Worm (Caenorhabditis elegans) whole organism, L3 larva: ENCODE results near the gene F26F4.12.

Experiments
- ZK546.5 ChIP-seq: sonication (generic microtip); optimal IDR thresholded peaks from 2 replicates; lab custom pipeline; 2017; ENCODE audit warnings: missing biosample characterization, missing genetic modification characterization
- aly-2 ChIP-seq: fragments of 150-350 bp; optimal IDR thresholded peaks from 2 replicates; lab custom pipeline; 2014; ENCODE audit warnings: missing biosample characterization, missing genetic modification characterization
- ama-1 ChIP-seq: fragments of 150-350 bp; optimal IDR thresholded peaks from 2 replicates; lab custom pipeline; 2018
- ceh-28 ChIP-seq: fragments of 150-350 bp; optimal IDR thresholded peaks from 2 replicates; lab custom pipeline; 2014; ENCODE audit warnings: missing biosample characterization, missing genetic modification reagents, missing genetic modification characterization
- daf-12 ChIP-seq: fragments of 150-350 bp; optimal IDR thresholded peaks from 2 replicates; lab custom pipeline; 2014; ENCODE audit warnings: missing biosample characterization, missing genetic modification reagents, missing genetic modification characterization
- egl-27 ChIP-seq: sonication (generic microtip); optimal IDR thresholded peaks from 4 replicates; lab custom pipeline; 2017; ENCODE audit warnings: missing biosample characterization, missing genetic modification reagents, missing genetic modification characterization
- egl-5 ChIP-seq: fragments of 150-350 bp; optimal IDR thresholded peaks from 2 replicates; lab custom pipeline; 2017; ENCODE audit warnings: missing biosample characterization, missing genetic modification reagents, missing genetic modification characterization, inconsistent platforms
- elt-1 ChIP-seq: fragments of 150-350 bp; optimal IDR thresholded peaks from 2 replicates; lab custom pipeline; 2014; ENCODE audit warnings: missing biosample characterization, missing genetic modification characterization
- elt-2 ChIP-seq: sonication (generic microtip); optimal IDR thresholded peaks from 2 replicates; lab custom pipeline; 2016; ENCODE audit warnings: missing genetic modification reagents, mild to moderate bottlenecking, missing genetic modification characterization, missing compliant biosample characterization
- elt-3 ChIP-seq, 3 experiments: fragments of 150-350 bp in 1 of 3; sonication (generic microtip) in 2 of 3; optimal IDR thresholded peaks; 2 replicates in 2 of 3; 4 replicates in 1 of 3; lab custom pipeline; 2014 to 2017; ENCODE audit warnings: missing biosample characterization in 3 of 3, missing genetic modification characterization in 3 of 3
- eor-1 ChIP-seq, 2 experiments: fragments of 150-350 bp; optimal IDR thresholded peaks; 2 replicates each; lab custom pipeline; 2014 to 2018; ENCODE audit warnings: missing biosample characterization in 2 of 2, missing genetic modification characterization in 2 of 2
- fkh-10 ChIP-seq: sonication (generic microtip); optimal IDR thresholded peaks from 2 replicates; lab custom pipeline; 2017; ENCODE audit warnings: missing biosample characterization, missing genetic modification reagents, missing genetic modification characterization
- fkh-2 ChIP-seq: fragments of 150-350 bp; optimal IDR thresholded peaks from 2 replicates; lab custom pipeline; 2014; ENCODE audit warnings: missing biosample characterization, missing genetic modification reagents, missing genetic modification characterization
- jun-1 ChIP-seq: fragments of 150-350 bp; optimal IDR thresholded peaks from 2 replicates; lab custom pipeline; 2014; ENCODE audit warnings: missing biosample characterization, missing genetic modification reagents, missing genetic modification characterization
- lin-15B ChIP-seq: fragments of 150-350 bp; optimal IDR thresholded peaks from 2 replicates; lab custom pipeline; 2014; ENCODE audit warnings: missing biosample characterization, missing genetic modification characterization
- lin-39 ChIP-seq: fragments of 150-350 bp; optimal IDR thresholded peaks from 2 replicates; lab custom pipeline; 2018; ENCODE audit warnings: missing biosample characterization, missing genetic modification reagents, missing genetic modification characterization
- mdl-1 ChIP-seq: fragments of 150-350 bp; optimal IDR thresholded peaks from 2 replicates; lab custom pipeline; 2014; ENCODE audit warnings: missing biosample characterization, missing genetic modification characterization
- mml-1 ChIP-seq: fragments of 150-350 bp; sonication (generic microtip); optimal IDR thresholded peaks from 3 replicates; lab custom pipeline; 2014; ENCODE audit warnings: missing biosample characterization, missing genetic modification characterization
- nfya-1 ChIP-seq: sonication (generic microtip); optimal IDR thresholded peaks from 2 replicates; lab custom pipeline; 2017; ENCODE audit warnings: missing genetic modification characterization, mild to moderate bottlenecking, missing compliant biosample characterization, antibody characterized with exemption, moderate library complexity; ENCODE audit not compliant: insufficient read depth
- nhr-11 ChIP-seq: fragments of 150-350 bp; optimal IDR thresholded peaks from 2 replicates; lab custom pipeline; 2014; ENCODE audit warnings: missing biosample characterization, missing genetic modification characterization
- nhr-12 ChIP-seq: fragments of 150-350 bp; optimal IDR thresholded peaks from 2 replicates; lab custom pipeline; 2014; ENCODE audit warnings: missing biosample characterization, missing genetic modification characterization
- nhr-25 ChIP-seq: sonication (generic microtip); optimal IDR thresholded peaks from 2 replicates; lab custom pipeline; 2017; ENCODE audit warnings: missing biosample characterization, missing genetic modification characterization
- nhr-28 ChIP-seq: fragments of 150-350 bp; optimal IDR thresholded peaks from 2 replicates; lab custom pipeline; 2014; ENCODE audit warnings: missing biosample characterization, missing genetic modification characterization
- nhr-43 ChIP-seq: sonication (generic microtip); optimal IDR thresholded peaks from 2 replicates; lab custom pipeline; 2016; ENCODE audit warnings: mild to moderate bottlenecking, missing genetic modification characterization, missing compliant biosample characterization; ENCODE audit not compliant: poor library complexity, severe bottlenecking
- nhr-67 ChIP-seq: fragments of 150-350 bp; optimal IDR thresholded peaks from 2 replicates; lab custom pipeline; 2014; ENCODE audit warnings: missing biosample characterization, missing genetic modification characterization
- nhr-76 ChIP-seq: fragments of 150-350 bp; sonication (generic microtip); optimal IDR thresholded peaks from 5 replicates; lab custom pipeline; 2014; ENCODE audit warnings: missing biosample characterization, missing genetic modification characterization
- nhr-77 ChIP-seq: fragments of 150-350 bp; optimal IDR thresholded peaks from 2 replicates; lab custom pipeline; 2014; ENCODE audit warnings: missing biosample characterization, missing genetic modification characterization
- pha-4 ChIP-seq: fragments of 150-350 bp; optimal IDR thresholded peaks from 2 replicates; lab custom pipeline; 2014; ENCODE audit warnings: missing biosample characterization, missing genetic modification reagents, missing genetic modification characterization
- pqm-1 ChIP-seq: fragments of 150-350 bp; optimal IDR thresholded peaks from 2 replicates; lab custom pipeline; 2017; ENCODE audit warnings: missing biosample characterization, missing genetic modification characterization, inconsistent platforms
- skn-1 ChIP-seq: fragments of 150-350 bp; optimal IDR thresholded peaks from 2 replicates; lab custom pipeline; 2014; ENCODE audit warnings: missing biosample characterization, missing genetic modification characterization
- snpc-4 ChIP-seq: fragments of 150-350 bp; optimal IDR thresholded peaks from 2 replicates; lab custom pipeline; 2014; ENCODE audit warnings: missing biosample characterization, missing genetic modification characterization
- tbx-2 ChIP-seq: sonication (generic microtip); optimal IDR thresholded peaks from 2 replicates; lab custom pipeline; 2016; ENCODE audit warnings: mild to moderate bottlenecking, missing genetic modification characterization, missing compliant biosample characterization
- unc-62 ChIP-seq: fragments of 150-350 bp; sonication (generic microtip); optimal IDR thresholded peaks from 4 replicates; lab custom pipeline; 2014; ENCODE audit warnings: missing biosample characterization, missing genetic modification reagents, missing genetic modification characterization
- zag-1 ChIP-seq: fragments of 150-350 bp; optimal IDR thresholded peaks from 2 replicates; lab custom pipeline; 2014; ENCODE audit warnings: missing biosample characterization, missing genetic modification characterization
- ztf-11 ChIP-seq: fragments of 150-350 bp; optimal IDR thresholded peaks from 2 replicates; lab custom pipeline; 2014; ENCODE audit warnings: missing biosample characterization, missing genetic modification characterization
- ztf-4 ChIP-seq: fragments of 150-350 bp; optimal IDR thresholded peaks from 2 replicates; lab custom pipeline; 2014; ENCODE audit warnings: missing biosample characterization, missing genetic modification characterization

F26F4.12 gene

DNA sequence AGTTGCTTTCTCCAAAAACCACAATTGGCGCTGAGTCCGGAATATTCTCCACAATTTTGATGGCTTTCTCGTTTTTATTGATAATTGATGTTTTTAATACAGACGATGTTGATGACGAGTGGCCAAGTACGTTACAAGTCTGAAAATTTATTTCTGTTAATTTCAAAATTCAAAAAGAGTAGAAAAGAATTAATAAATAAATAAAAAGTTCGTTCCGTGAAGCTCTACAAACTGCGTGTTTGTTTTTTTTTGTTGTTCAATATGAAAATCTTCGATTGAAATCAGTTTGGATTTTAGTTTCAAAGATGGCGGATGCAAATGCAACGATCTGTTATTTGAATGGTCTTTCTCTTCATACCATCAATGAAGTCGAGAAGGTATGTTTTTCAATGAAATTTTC is 1.1 kb upstream of the F26F4.12 start, which contains the start of gene F26F4.2:
F26F4.2 (plus strand) TSS at position 301 of the 400 bp plus-strand sequence.
- TF ChIP-seq daf-12 (tag; lab: Kevin White, UChicago) = no peak
- TF ChIP-seq unc-62 (GFP tag; lab: Kevin White, UChicago) = no peak
- no peak for TF ChIP-seq fkh-2
- TF ChIP-seq ztf-4 (tag; lab: Kevin White, UChicago) = no peak
- TF ChIP-seq ztf-11 (tag; lab: Kevin White, UChicago) = no peak

DNA sequence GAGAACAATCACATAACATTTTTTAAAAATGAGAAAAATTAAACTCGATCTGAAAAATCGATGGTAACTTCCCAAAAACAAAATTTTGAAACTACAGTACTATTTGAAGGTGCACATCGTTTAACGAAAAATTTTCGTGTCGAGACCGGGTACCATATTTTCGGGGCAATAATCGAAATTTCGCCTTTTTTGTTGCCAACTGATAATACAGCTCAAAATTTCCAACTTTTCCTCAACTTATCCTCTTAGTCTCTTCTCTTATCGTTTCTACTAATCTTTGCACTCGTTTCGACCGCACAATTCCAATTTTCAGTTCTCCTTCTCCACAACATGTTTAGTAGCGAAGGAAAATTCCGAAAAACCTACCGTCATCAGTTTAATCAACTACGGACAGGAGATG is 2.9 kb downstream of the F26F4.12 start, which contains the start of gene rom-1:
rom-1 (plus strand) TSS at position 301 of the 400 bp plus-strand sequence.
- no peak for TF ChIP-seq nhr-11 (tag; lab: Kevin White, UChicago)
- no peak for TF ChIP-seq ama-1 (lab: Kevin White, UChicago)

DNA sequence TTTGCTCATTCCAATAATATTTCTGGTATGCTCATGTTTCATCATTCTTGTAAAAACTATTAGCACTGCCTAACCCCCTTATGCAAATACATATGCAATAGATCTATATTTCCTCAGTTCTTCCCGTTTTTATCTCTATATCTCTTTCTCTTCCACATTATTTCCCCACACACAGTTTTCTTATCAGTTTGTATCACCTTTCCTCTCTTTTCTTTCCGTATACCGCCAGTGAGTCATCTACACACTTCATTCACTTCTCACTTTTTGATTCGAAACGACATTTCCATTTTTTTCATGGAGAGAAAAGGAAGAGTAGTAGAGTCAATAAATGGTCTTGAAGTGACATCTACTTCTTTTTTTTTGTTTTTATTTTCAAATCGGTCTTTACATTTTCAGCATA is 3.5 kb downstream of the F26F4.12 start:
- TF ChIP-seq daf-12 (tag; lab: Kevin White, UChicago) = no peak
- TF ChIP-seq nhr-43 (tag; lab: Kevin White, UChicago) = no peak
- TF ChIP-seq ztf-4 (tag; lab: Kevin White, UChicago) = no peak
- TF ChIP-seq mdl-1 = no peak
- TF ChIP-seq nhr-77 = no peak
- no peak for TF ChIP-seq nhr-76 (tag; lab: Kevin White, UChicago)
- TF ChIP-seq fkh-10 (GFP tag; lab: Kevin White, UChicago) = no peak
- peak; percentile 44 for TF ChIP-seq jun-1 (tag; lab: Kevin White, UChicago)
- no peak for TF ChIP-seq lin-39 (tag; lab: Kevin White, UChicago)
- peak; percentile 2 for TF ChIP-seq pqm-1 (tag; lab: Kevin White, UChicago)
- no peak for TF ChIP-seq nhr-28 (tag; lab: Kevin White, UChicago)
- peak; percentile 24 for TF ChIP-seq pha-4
- peak; percentile 64 for TF ChIP-seq elt-2 (tag; lab: Kevin White, UChicago)
- TF ChIP-seq egl-27 (tag; lab: Kevin White, UChicago) = no peak
- no peak for TF ChIP-seq ceh-28
- TF ChIP-seq nhr-25 (tag; lab: Kevin White, UChicago) = no peak
- no peak for TF ChIP-seq elt-1
- no peak for TF ChIP-seq tbx-2 (tag; lab: Kevin White, UChicago)
- no peak for TF ChIP-seq ama-1 (lab: Kevin White, UChicago)
- TF ChIP-seq mml-1 (tag; lab: Kevin White, UChicago) = no peak
- no peak for TF ChIP-seq ZK546.5 (tag; lab: Kevin White, UChicago)
- TF ChIP-seq elt-3 (tag; optimal IDR thresholded peaks at IDR 0.05; lab: Kevin White, UChicago) = peak in 1 of 3 experiments; percentile 40
- no peak for TF ChIP-seq nhr-12 (tag; lab: Kevin White, UChicago)
- TF ChIP-seq snpc-4 = peak; percentile 26

DNA sequence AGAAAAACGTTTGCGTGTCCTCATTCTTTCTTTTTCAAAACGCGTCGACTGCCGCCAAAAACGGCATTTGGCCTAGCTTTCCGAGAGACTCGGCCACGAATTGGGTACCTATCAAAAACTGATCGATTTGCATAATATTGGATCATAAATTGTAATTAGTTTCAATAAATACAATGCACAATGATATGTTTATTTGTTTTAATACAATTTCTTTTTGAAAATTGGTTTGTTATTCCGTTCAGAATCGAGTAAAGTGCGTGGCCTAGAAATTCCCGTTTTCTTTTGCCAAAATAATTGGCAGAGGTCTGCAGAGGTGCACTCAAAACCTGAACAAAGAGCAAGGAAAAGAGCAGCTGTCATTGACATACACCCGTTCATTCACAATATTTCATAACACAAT is 4.4 kb downstream of the F26F4.12 start, which contains the start of gene F26F4.8:
F26F4.8 (minus strand) TSS at position 69 of the 400 bp plus-strand sequence.
- TF ChIP-seq nhr-28 (tag; lab: Kevin White, UChicago) (no peak), pha-4 (peak; percentile 14), fkh-2 (no peak), skn-1 (tag; lab: Kevin White, UChicago) (no peak), elt-3 (tag; optimal IDR thresholded peaks at IDR 0.05; lab: Kevin White, UChicago) (no peak), jun-1 (tag; lab: Kevin White, UChicago) (no peak), aly-2 (tag; lab: Kevin White, UChicago) (no peak), nfya-1 (tag; lab: Kevin White, UChicago) (peak; percentile 52), lin-15B (tag; lab: Kevin White, UChicago) (peak; percentile 42)

DNA sequence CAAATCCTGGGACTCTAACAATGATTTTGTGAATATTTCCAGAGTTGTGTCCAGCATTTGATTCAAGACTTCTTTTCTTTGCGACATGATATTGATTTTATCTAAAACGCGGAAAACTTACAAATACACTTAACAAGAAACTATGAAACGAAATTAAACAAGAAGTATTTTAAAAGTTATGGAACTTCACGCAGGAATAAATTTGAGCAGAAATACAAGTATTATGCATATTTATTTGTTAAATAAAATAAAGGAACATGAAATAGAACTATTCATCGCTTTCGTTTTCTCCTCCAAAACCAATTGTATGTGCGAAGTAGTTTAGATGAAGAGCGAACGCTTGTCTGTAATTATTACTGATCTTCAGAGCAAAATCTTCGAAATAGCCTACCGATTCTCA is 6.1 kb downstream of the F26F4.12 start, which contains the start of gene kbp-2:
kbp-2 (minus strand) TSS at position 101 of the 400 bp plus-strand sequence.
- TF ChIP-seq pqm-1 (tag; lab: Kevin White, UChicago) (no peak), nhr-43 (tag; lab: Kevin White, UChicago) (no peak), tbx-2 (tag; lab: Kevin White, UChicago) (no peak), nhr-25 (tag; lab: Kevin White, UChicago) (no peak), nhr-67 (tag; lab: Kevin White, UChicago) (no peak), ztf-4 (tag; lab: Kevin White, UChicago) (no peak), jun-1 (tag; lab: Kevin White, UChicago) (no peak), eor-1 (tag; optimal IDR thresholded peaks at IDR 0.05; lab: Kevin White, UChicago) (no peak), fkh-2 (no peak), skn-1 (tag; lab: Kevin White, UChicago) (no peak), egl-5 (tag; lab: Kevin White, UChicago) (no peak), elt-1 (no peak), nfya-1 (tag; lab: Kevin White, UChicago) (no peak), pha-4 (no peak), elt-3 (tag; optimal IDR thresholded peaks at IDR 0.05; lab: Kevin White, UChicago) (no peak), mml-1 (tag; lab: Kevin White, UChicago) (no peak), mdl-1 (no peak), zag-1 (no peak)
